Worm (Caenorhabditis elegans) whole organism, midembryonic: ENCODE data around the gene C44C10.15.

ENCODE experiments used
- T22C8.4 ChIP-seq: fragments of 200-800 bp; sonication (Bioruptor generic); IDR thresholded peaks from 2 replicates; pipeline ENCODE4 v1.3.6; 2022; ENCODE audit warnings: missing genetic modification characterization, missing compliant biosample characterization
- cog-1 ChIP-seq: sonication (generic microtip); optimal IDR thresholded peaks from 2 replicates; lab custom pipeline; 2016; ENCODE audit warnings: missing genetic modification characterization, missing compliant biosample characterization
- flt-1 ChIP-seq: fragments of 200-800 bp; sonication (Bioruptor generic); IDR thresholded peaks from 2 replicates; pipeline ENCODE4 v1.3.6; 2022; ENCODE audit warnings: missing genetic modification characterization, missing compliant biosample characterization
- tab-1 ChIP-seq: fragments of 200-800 bp; sonication (Bioruptor generic); IDR thresholded peaks from 2 replicates; pipeline ENCODE4 v1.3.6; 2022; ENCODE audit warnings: missing genetic modification characterization, missing compliant biosample characterization
- ztf-23 ChIP-seq: fragments of 200-800 bp; sonication (Bioruptor generic); IDR thresholded peaks from 2 replicates; pipeline ENCODE4 v1.3.6; 2022; ENCODE audit warnings: missing genetic modification reagents, missing genetic modification characterization, missing compliant biosample characterization

DNA sequence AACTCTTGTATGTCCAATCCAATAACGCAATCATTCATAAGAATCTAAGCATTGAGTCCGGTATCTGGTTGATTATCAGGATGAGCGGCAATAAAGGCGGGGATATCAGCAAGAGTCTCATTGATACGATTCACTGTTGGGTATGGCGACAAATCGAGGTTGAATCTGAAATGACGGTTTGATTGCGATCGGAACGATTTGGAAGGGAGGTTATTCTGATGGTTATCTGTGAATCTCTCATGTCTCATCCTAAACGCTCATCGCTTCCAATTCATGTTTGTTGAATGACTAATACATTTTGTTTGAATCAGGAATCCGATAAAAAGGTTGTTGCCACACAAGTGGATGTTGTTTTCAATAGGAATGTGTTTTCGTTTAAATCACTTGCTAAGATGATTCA lies 26.3 kb upstream of the C44C10.15 start:
- no peak for TF ChIP-seq cog-1 (tag; lab: Kevin White, UChicago)
- TF ChIP-seq T22C8.4 = no peak
- no peak for TF ChIP-seq ztf-23
- no peak for TF ChIP-seq tab-1 (GFP tag; lab: Robert Waterston, UW)
- TF ChIP-seq flt-1 (GFP tag; lab: Robert Waterston, UW) = no peak
